Worm (Caenorhabditis elegans) whole organism, L1 larva: Measurements from ENCODE around the gene clec-128.

Source experiments
- C04F5.9 ChIP-seq: sonication (generic microtip); optimal IDR thresholded peaks from 2 replicates; lab custom pipeline; 2016; ENCODE audit warnings: missing genetic modification characterization, missing compliant biosample characterization
- C34B4.2 ChIP-seq: sonication (generic microtip); optimal IDR thresholded peaks from 2 replicates; lab custom pipeline; 2017; ENCODE audit warnings: mild to moderate bottlenecking, missing genetic modification characterization, missing compliant biosample characterization
- Y116A8C.19 ChIP-seq: sonication (generic microtip); optimal IDR thresholded peaks from 2 replicates; lab custom pipeline; 2016; ENCODE audit warnings: missing compliant biosample characterization, missing genetic modification characterization, borderline replicate concordance
- alr-1 ChIP-seq: fragments of 200-800 bp; sonication (Bioruptor generic); optimal IDR thresholded peaks from 2 replicates; lab custom pipeline; 2018; ENCODE audit warnings: borderline replicate concordance, mild to moderate bottlenecking, missing genetic modification characterization, missing compliant biosample characterization
- ceh-8 ChIP-seq: fragments of 200-800 bp; sonication (Bioruptor generic); optimal IDR thresholded peaks from 2 replicates; lab custom pipeline; 2018; ENCODE audit warnings: mild to moderate bottlenecking, missing genetic modification characterization, moderate library complexity, missing compliant biosample characterization
- ceh-88 ChIP-seq: fragments of 200-800 bp; sonication (Bioruptor generic); IDR thresholded peaks from 2 replicates; pipeline ENCODE4 v1.3.6; 2022; ENCODE audit warnings: missing genetic modification characterization, missing compliant biosample characterization
- ceh-90 ChIP-seq: sonication (generic microtip); optimal IDR thresholded peaks from 2 replicates; lab custom pipeline; 2016; ENCODE audit warnings: missing genetic modification characterization, missing compliant biosample characterization
- ces-1 ChIP-seq: fragments of 150-350 bp; optimal IDR thresholded peaks from 2 replicates; lab custom pipeline; 2014; ENCODE audit warnings: missing biosample characterization, missing genetic modification reagents, missing genetic modification characterization
- dpl-1 ChIP-seq, 3 experiments: fragments of 150-350 bp in 2 of 3; sonication (generic microtip) in 1 of 3; optimal IDR thresholded peaks; 2 replicates each; lab custom pipeline; 2014 to 2017; ENCODE audit warnings: missing biosample characterization in 3 of 3, missing genetic modification characterization in 3 of 3, missing genetic modification reagents in 3 of 3
- efl-1 ChIP-seq, 4 experiments: fragments of 150-350 bp; optimal IDR thresholded peaks in 3 of 4; peaks in 1 of 4; 1 replicate in 1 of 4; 2 replicates in 3 of 4; lab custom pipeline; 2014; ENCODE audit warnings: missing biosample characterization in 2 of 4, missing genetic modification characterization in 2 of 4, missing genetic modification reagents in 2 of 4
- egl-13 ChIP-seq: sonication (generic microtip); optimal IDR thresholded peaks from 2 replicates; lab custom pipeline; 2016; ENCODE audit warnings: missing genotype, missing genetic modification reagents, missing genetic modification characterization, missing compliant biosample characterization
- elt-3 ChIP-seq, 6 experiments: fragments of 150-350 bp in 1 of 6; sonication (generic microtip); optimal IDR thresholded peaks; 2 replicates each; lab custom pipeline; 2017 to 2018; ENCODE audit warnings: missing biosample characterization in 6 of 6, missing genetic modification characterization in 6 of 6, inconsistent platforms in 1 of 6
- ets-5 ChIP-seq: fragments of 200-800 bp; sonication (Bioruptor generic); IDR thresholded peaks from 2 replicates; pipeline ENCODE4 v1.3.6; 2022; ENCODE audit warnings: missing genetic modification characterization, missing compliant biosample characterization
- fkh-10 ChIP-seq: sonication (generic microtip); optimal IDR thresholded peaks from 2 replicates; lab custom pipeline; 2017; ENCODE audit warnings: missing biosample characterization, missing genetic modification reagents, missing genetic modification characterization
- fkh-4 ChIP-seq: sonication (generic microtip); optimal IDR thresholded peaks from 2 replicates; lab custom pipeline; 2016; ENCODE audit warnings: missing compliant biosample characterization, missing genetic modification characterization, borderline replicate concordance
- fkh-8 ChIP-seq: sonication (generic microtip); optimal IDR thresholded peaks from 2 replicates; lab custom pipeline; 2016; ENCODE audit warnings: mild to moderate bottlenecking, missing genetic modification characterization, missing compliant biosample characterization
- grh-1 ChIP-seq: fragments of 200-800 bp; sonication (Bioruptor generic); IDR thresholded peaks from 2 replicates; pipeline ENCODE4 v1.3.6; 2022; ENCODE audit warnings: missing genetic modification reagents, missing genetic modification characterization, missing compliant biosample characterization
- irx-1 ChIP-seq: sonication (generic microtip); optimal IDR thresholded peaks from 2 replicates; lab custom pipeline; 2016; ENCODE audit warnings: missing genetic modification characterization, missing compliant biosample characterization
- lin-13 ChIP-seq: fragments of 150-350 bp; optimal IDR thresholded peaks from 2 replicates; lab custom pipeline; 2014; ENCODE audit warnings: missing biosample characterization, missing genetic modification reagents, missing genetic modification characterization
- lin-15B ChIP-seq: fragments of 150-350 bp; sonication (generic microtip); optimal IDR thresholded peaks from 3 replicates; lab custom pipeline; 2014; ENCODE audit warnings: missing biosample characterization, missing genetic modification characterization
- lin-39 ChIP-seq: fragments of 150-350 bp; optimal IDR thresholded peaks from 2 replicates; lab custom pipeline; 2014; ENCODE audit warnings: missing biosample characterization, missing genetic modification reagents, missing genetic modification characterization
- lir-3 ChIP-seq: sonication (generic microtip); optimal IDR thresholded peaks from 2 replicates; lab custom pipeline; 2016; ENCODE audit warnings: mild to moderate bottlenecking, missing genetic modification characterization, moderate library complexity, missing compliant biosample characterization; ENCODE audit not compliant: poor library complexity
- mab-9 ChIP-seq: fragments of 200-800 bp; sonication (Bioruptor generic); IDR thresholded peaks from 2 replicates; pipeline ENCODE4 v1.3.6; 2022; ENCODE audit warnings: missing genetic modification reagents, missing genetic modification characterization, missing compliant biosample characterization
- mdl-1 ChIP-seq, 2 experiments: fragments of 150-350 bp; optimal IDR thresholded peaks; 2 replicates each; lab custom pipeline; 2014 to 2017; ENCODE audit warnings: missing biosample characterization in 2 of 2, missing genetic modification characterization in 2 of 2, inconsistent platforms in 1 of 2
- mef-2 ChIP-seq: fragments of 150-350 bp; optimal IDR thresholded peaks from 2 replicates; lab custom pipeline; 2014; ENCODE audit warnings: missing biosample characterization, missing genetic modification characterization
- mep-1 ChIP-seq: fragments of 150-350 bp; optimal IDR thresholded peaks from 2 replicates; lab custom pipeline; 2014; ENCODE audit warnings: missing biosample characterization, missing genetic modification characterization
- nhr-12 ChIP-seq: sonication (generic microtip); optimal IDR thresholded peaks from 2 replicates; lab custom pipeline; 2017; ENCODE audit warnings: missing biosample characterization, missing genetic modification characterization
- nhr-47 ChIP-seq: sonication (generic microtip); optimal IDR thresholded peaks from 2 replicates; lab custom pipeline; 2016; ENCODE audit warnings: mild to moderate bottlenecking, missing genetic modification characterization, moderate library complexity, missing compliant biosample characterization
- nhr-71 ChIP-seq: sonication (generic microtip); optimal IDR thresholded peaks from 2 replicates; lab custom pipeline; 2016; ENCODE audit warnings: mild to moderate bottlenecking, missing genetic modification characterization, moderate library complexity, missing compliant biosample characterization
- nhr-77 ChIP-seq: fragments of 150-350 bp; optimal IDR thresholded peaks from 2 replicates; lab custom pipeline; 2014; ENCODE audit warnings: missing biosample characterization, missing genetic modification characterization
- nhr-84 ChIP-seq: sonication (generic microtip); optimal IDR thresholded peaks from 2 replicates; lab custom pipeline; 2017; ENCODE audit warnings: missing biosample characterization, missing genetic modification characterization
- nhr-85 ChIP-seq: sonication (generic microtip); peaks from one replicate; lab custom pipeline; 2016; ENCODE audit warnings: missing genetic modification characterization, inconsistent platforms, missing compliant biosample characterization
- nhr-90 ChIP-seq: sonication (generic microtip); optimal IDR thresholded peaks from 2 replicates; lab custom pipeline; 2016; ENCODE audit warnings: mild to moderate bottlenecking, missing genetic modification characterization, missing compliant biosample characterization; ENCODE audit not compliant: poor library complexity
- pag-3 ChIP-seq: sonication (generic microtip); optimal IDR thresholded peaks from 2 replicates; lab custom pipeline; 2017; ENCODE audit warnings: missing genetic modification characterization, mild to moderate bottlenecking, missing compliant biosample characterization, antibody characterized with exemption, borderline replicate concordance; ENCODE audit not compliant: insufficient read depth
- pax-3 ChIP-seq: fragments of 200-800 bp; sonication (Bioruptor generic); optimal IDR thresholded peaks from 2 replicates; lab custom pipeline; 2018; ENCODE audit warnings: mild to moderate bottlenecking, missing genetic modification characterization, moderate library complexity, missing compliant biosample characterization
- pqm-1 ChIP-seq: sonication (generic microtip); optimal IDR thresholded peaks from 3 replicates; lab custom pipeline; 2017; ENCODE audit warnings: missing biosample characterization, missing genetic modification characterization
- skn-1 ChIP-seq: fragments of 150-350 bp; optimal IDR thresholded peaks from 2 replicates; lab custom pipeline; 2014; ENCODE audit warnings: missing biosample characterization, missing genetic modification characterization
- sptf-1 ChIP-seq: fragments of 150-350 bp; optimal IDR thresholded peaks from 2 replicates; lab custom pipeline; 2014; ENCODE audit warnings: missing biosample characterization, missing genetic modification characterization
- zip-4 ChIP-seq: fragments of 200-800 bp; sonication (Bioruptor generic); optimal IDR thresholded peaks from 2 replicates; lab custom pipeline; 2018; ENCODE audit warnings: mild to moderate bottlenecking, missing genetic modification characterization, moderate library complexity, missing compliant biosample characterization

Gene clec-128

ce11 chrII:3553453-3553852 lies 17.4 kb downstream of the clec-128 start, which contains the start of gene dnc-3 (continued):
- TF ChIP-seq lin-13 (peak; percentile 29), mdl-1 (tag; optimal IDR thresholded peaks at IDR 0.05; lab: Kevin White, UChicago) (no peak), nhr-12 (tag; lab: Kevin White, UChicago) (no peak), sptf-1 (tag; lab: Kevin White, UChicago) (no peak), C34B4.2 (tag; lab: Kevin White, UChicago) (no peak), ceh-90 (peak; percentile 62), pag-3 (tag; lab: Kevin White, UChicago) (no peak), irx-1 (tag; lab: Kevin White, UChicago) (peak; percentile 81), egl-13 (tag; lab: Kevin White, UChicago) (peak; percentile 73), dpl-1 (GFP tag; optimal IDR thresholded peaks at IDR 0.05; lab: Kevin White, UChicago) (peak; percentile 52 to 56 (median 56)), skn-1 (tag; lab: Kevin White, UChicago) (no peak), grh-1 (GFP tag; lab: Robert Waterston, UW) (peak; percentile 56), elt-3 (tag; optimal IDR thresholded peaks at IDR 0.05; lab: Kevin White, UChicago) (no peak), C04F5.9 (tag; lab: Kevin White, UChicago) (peak; percentile 77), fkh-4 (tag; lab: Kevin White, UChicago) (peak; percentile 72), lin-39 (tag; lab: Kevin White, UChicago) (peak; percentile 43), fkh-10 (GFP tag; lab: Kevin White, UChicago) (no peak), ceh-8 (GFP tag; lab: Kevin White, UChicago) (peak; percentile 50), efl-1 (optimal IDR thresholded peaks at IDR 0.05; lab: Kevin White, UChicago) (peak; percentile 44 to 70), efl-1 (GFP tag; optimal IDR thresholded peaks at IDR 0.05 in 1 of 2; lab: Kevin White, UChicago) (peak; percentile 52 to 96), nhr-47 (tag; lab: Kevin White, UChicago) (peak; percentile 87), ceh-88 (0 out of 2 replicates have a peak, but pooled peaks have one; percentile 41), Y116A8C.19 (tag; lab: Kevin White, UChicago) (no peak), pqm-1 (tag; lab: Kevin White, UChicago) (no peak), mep-1 (peak; percentile 53), nhr-90 (tag; lab: Kevin White, UChicago) (peak; percentile 73), alr-1 (tag; lab: Kevin White, UChicago) (no peak), nhr-85 (tag; lab: Kevin White, UChicago) (peak; percentile 87), mef-2 (tag; lab: Kevin White, UChicago) (no peak), lir-3 (no peak), pax-3 (tag; lab: Kevin White, UChicago) (peak; percentile 70), nhr-84 (tag; lab: Kevin White, UChicago) (no peak), nhr-71 (tag; lab: Kevin White, UChicago) (peak; percentile 86), ces-1 (GFP tag; lab: Kevin White, UChicago) (no peak)

ce11 chrII:3550352-3550751 lies 20.5 kb downstream of the clec-128 start, which contains the start of gene W10G11.19:
W10G11.19 (plus strand) TSS chrII:3550652.
- TF ChIP-seq lin-15B (tag; lab: Kevin White, UChicago) (no peak), dpl-1 (GFP tag; optimal IDR thresholded peaks at IDR 0.05; lab: Kevin White, UChicago) (no peak), ets-5 (GFP tag; lab: Robert Waterston, UW) (no peak), nhr-85 (tag; lab: Kevin White, UChicago) (no peak), mef-2 (tag; lab: Kevin White, UChicago) (no peak), zip-4 (GFP tag; lab: Kevin White, UChicago) (no peak), nhr-71 (tag; lab: Kevin White, UChicago) (no peak), nhr-90 (tag; lab: Kevin White, UChicago) (no peak), efl-1 (optimal IDR thresholded peaks at IDR 0.05; lab: Kevin White, UChicago) (no peak), efl-1 (GFP tag; optimal IDR thresholded peaks at IDR 0.05 in 1 of 2; lab: Kevin White, UChicago) (no peak), sptf-1 (tag; lab: Kevin White, UChicago) (no peak), fkh-8 (tag; lab: Kevin White, UChicago) (no peak), alr-1 (tag; lab: Kevin White, UChicago) (no peak), mab-9 (no peak), nhr-77 (tag; lab: Kevin White, UChicago) (no peak), C04F5.9 (tag; lab: Kevin White, UChicago) (no peak)
